Fruit fly (Drosophila melanogaster) whole organism, adult: ENCODE results near the gene Actn.

Experiments
- CG11617 ChIP-seq: fragments of 200-800 bp; sonication (Bioruptor generic); optimal IDR thresholded peaks from 2 replicates; lab custom pipeline; 2017; ENCODE audit warnings: mild to moderate bottlenecking, missing biosample characterization, missing genetic modification reagents, missing genetic modification characterization
- CG12768 ChIP-seq: fragments of 200-800 bp; sonication (Bioruptor generic); optimal IDR thresholded peaks from 2 replicates; lab custom pipeline; 2017; ENCODE audit warnings: missing biosample characterization, missing genetic modification characterization, mild to moderate bottlenecking, moderate library complexity, missing genetic modification reagents
- CG14711 ChIP-seq: fragments of 200-800 bp; sonication (Bioruptor generic); optimal IDR thresholded peaks from 2 replicates; lab custom pipeline; 2018; ENCODE audit warnings: missing biosample characterization, mild to moderate bottlenecking, missing genetic modification characterization, moderate library complexity
- CG1620 ChIP-seq: fragments of 200-800 bp; sonication (Bioruptor generic); optimal IDR thresholded peaks from 2 replicates; lab custom pipeline; 2016; ENCODE audit warnings: missing biosample characterization, missing genetic modification characterization
- CG33017 ChIP-seq: fragments of 200-800 bp; sonication (Bioruptor generic); optimal IDR thresholded peaks from 2 replicates; lab custom pipeline; 2018; ENCODE audit warnings: missing biosample characterization, mild to moderate bottlenecking, missing genetic modification characterization, moderate library complexity
- CG5204 ChIP-seq: fragments of 200-800 bp; sonication (Bioruptor generic); optimal IDR thresholded peaks from 2 replicates; lab custom pipeline; 2016; ENCODE audit warnings: missing biosample characterization, missing genetic modification characterization
- CG7045 ChIP-seq: fragments of 200-800 bp; sonication (Bioruptor generic); optimal IDR thresholded peaks from 2 replicates; lab custom pipeline; 2017; ENCODE audit warnings: missing biosample characterization, mild to moderate bottlenecking, missing genetic modification characterization
- CG7101 ChIP-seq: fragments of 200-800 bp; sonication (Bioruptor generic); optimal IDR thresholded peaks from 2 replicates; lab custom pipeline; 2018; ENCODE audit warnings: missing biosample characterization, mild to moderate bottlenecking, missing genetic modification characterization, moderate library complexity
- Clk ChIP-seq: fragments of 200-800 bp; sonication (Bioruptor generic); optimal IDR thresholded peaks from 2 replicates; lab custom pipeline; 2017; ENCODE audit warnings: missing biosample characterization, missing genetic modification characterization
- Crg-1 ChIP-seq: fragments of 200-800 bp; sonication (Bioruptor generic); optimal IDR thresholded peaks from 2 replicates; lab custom pipeline; 2016; ENCODE audit warnings: missing biosample characterization, missing genetic modification characterization
- Hr96 ChIP-seq: fragments of 200-800 bp; sonication (Bioruptor generic); optimal IDR thresholded peaks from 2 replicates; lab custom pipeline; 2016; ENCODE audit warnings: missing biosample characterization, missing genetic modification characterization
- Mnt ChIP-seq: fragments of 200-800 bp; sonication (Bioruptor generic); optimal IDR thresholded peaks from 2 replicates; lab custom pipeline; 2016; ENCODE audit warnings: missing biosample characterization, mild to moderate bottlenecking, missing genetic modification characterization
- bab1 ChIP-seq: fragments of 200-800 bp; sonication (Bioruptor generic); optimal IDR thresholded peaks from 3 replicates; lab custom pipeline; 2019; ENCODE audit warnings: missing biosample characterization, mild to moderate bottlenecking, missing genetic modification characterization, moderate library complexity
- cic ChIP-seq: fragments of 200-800 bp; sonication (Bioruptor generic); optimal IDR thresholded peaks from 2 replicates; lab custom pipeline; 2017; ENCODE audit warnings: missing biosample characterization, mild to moderate bottlenecking, missing genetic modification characterization, moderate library complexity
- cnc ChIP-seq, 2 experiments: fragments of >200 bp; optimal IDR thresholded peaks; 2 replicates each; lab custom pipeline; 2017
- kay ChIP-seq: fragments of 200-800 bp; sonication (Bioruptor generic); peaks from one replicate; lab custom pipeline; 2016; ENCODE audit warnings: missing biosample characterization, missing genetic modification characterization, borderline replicate concordance
- ovo ChIP-seq: fragments of 200-800 bp; sonication (Bioruptor generic); optimal IDR thresholded peaks from 2 replicates; lab custom pipeline; 2016; ENCODE audit warnings: missing biosample characterization, missing genetic modification characterization
- pad ChIP-seq: fragments of 200-800 bp; sonication (Bioruptor generic); optimal IDR thresholded peaks from 3 replicates; lab custom pipeline; 2017; ENCODE audit warnings: missing biosample characterization, missing genetic modification characterization, mild to moderate bottlenecking, moderate library complexity, missing genetic modification reagents
- tj ChIP-seq: fragments of 200-800 bp; sonication (Bioruptor generic); optimal IDR thresholded peaks from 3 replicates; lab custom pipeline; 2017; ENCODE audit warnings: missing biosample characterization, mild to moderate bottlenecking, missing genetic modification characterization, moderate library complexity
- toe ChIP-seq: fragments of 200-800 bp; sonication (Bioruptor generic); optimal IDR thresholded peaks from 2 replicates; lab custom pipeline; 2016; ENCODE audit warnings: missing biosample characterization, missing genetic modification characterization

Gene Actn

DNA sequence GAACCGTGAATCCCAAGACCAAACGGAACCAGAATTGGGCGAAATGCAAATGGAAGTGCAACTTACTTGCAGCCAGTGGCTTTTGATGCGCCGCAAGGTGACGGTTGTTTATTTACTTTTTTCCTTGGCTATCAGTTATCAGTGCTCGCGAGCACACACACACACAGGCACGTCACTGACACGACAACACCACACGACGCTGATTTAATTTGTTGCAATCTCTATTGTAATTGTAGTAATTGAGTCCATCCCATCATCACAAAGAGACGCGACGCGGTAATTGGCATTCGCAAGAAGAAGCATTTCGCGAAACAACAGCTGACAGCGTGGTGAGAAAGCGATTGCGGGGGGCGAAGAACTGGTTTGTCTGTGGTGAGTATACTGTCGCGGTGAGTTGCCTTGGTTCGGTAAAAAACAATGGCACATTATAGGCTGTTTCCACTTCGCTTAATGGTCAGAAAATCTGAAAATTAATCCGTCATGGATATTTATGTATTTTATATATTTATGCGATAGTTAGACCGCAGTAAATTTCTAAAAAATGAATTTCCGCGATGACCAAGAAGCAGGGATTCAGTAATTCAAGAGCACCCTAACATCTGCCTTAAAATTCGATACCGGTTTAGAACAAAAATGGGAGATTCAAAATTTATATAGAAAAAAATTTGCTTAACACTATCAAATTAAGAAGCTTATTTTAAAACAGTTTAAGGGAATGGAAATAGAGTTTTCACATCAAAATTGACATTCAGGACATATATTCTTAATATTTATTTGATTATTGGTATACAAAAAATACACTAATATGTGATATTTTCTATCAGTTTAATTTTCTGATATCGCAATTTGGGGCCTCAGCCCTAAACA, at the start of gene Actn, which contains the start of gene usp:
Actn (minus strand) TSS at position 331 of the 867 bp plus-strand sequence.
usp (minus strand) TSS at position 331 of the 867 bp plus-strand sequence.
- TF ChIP-seq pad (GFP tag; lab: Kevin White, UChicago) = peak; percentile 25
- no peak for TF ChIP-seq CG7101 (tag; lab: Kevin White, UChicago)
- peak; percentile 49 for TF ChIP-seq ovo
- peak; percentile 10 for TF ChIP-seq Hr96 (GFP tag; lab: Kevin White, UChicago)
- peak; percentile 16 for TF ChIP-seq Crg-1 (GFP tag; lab: Kevin White, UChicago)
- no peak for TF ChIP-seq tj (GFP tag; lab: Kevin White, UChicago)
- peak; percentile 63 for TF ChIP-seq cic (GFP tag; lab: Kevin White, UChicago)
- TF ChIP-seq kay = no peak
- TF ChIP-seq Mnt = peak; percentile 46
- peak; percentile 53 for TF ChIP-seq CG14711
- no peak for TF ChIP-seq CG11617
- peak; percentile 1 for TF ChIP-seq CG33017
- TF ChIP-seq toe (GFP tag; lab: Kevin White, UChicago) = peak; percentile 27
- peak; percentile 5 for TF ChIP-seq CG1620 (GFP tag; lab: Kevin White, UChicago)

DNA sequence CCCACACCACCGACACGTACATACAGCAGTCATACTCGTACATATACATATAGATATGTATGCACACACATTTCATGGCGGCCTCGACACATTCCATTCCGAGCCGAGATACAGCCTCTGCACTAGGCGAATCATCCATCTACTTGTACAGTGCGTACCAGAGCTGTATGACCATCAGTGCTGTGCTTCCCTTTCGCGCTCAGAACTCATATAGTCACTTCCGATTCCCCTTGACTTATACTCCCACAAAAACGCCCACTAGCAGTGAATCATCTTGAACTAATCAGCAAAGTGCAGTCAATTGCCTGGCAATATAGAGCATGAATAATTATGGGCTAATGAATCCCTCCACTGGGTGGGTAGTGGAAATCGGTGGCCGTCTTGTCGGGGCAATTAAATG, 47.7 kb upstream of the Actn start:
- no peak for TF ChIP-seq cic (GFP tag; lab: Kevin White, UChicago)
- TF ChIP-seq ovo = no peak
- no peak for TF ChIP-seq CG7101 (tag; lab: Kevin White, UChicago)
- TF ChIP-seq CG12768 = no peak
- no peak for TF ChIP-seq Clk (GFP tag; lab: Kevin White, UChicago)
- no peak for TF ChIP-seq tj (GFP tag; lab: Kevin White, UChicago)
- no peak for TF ChIP-seq Crg-1 (GFP tag; lab: Kevin White, UChicago)
- TF ChIP-seq pad (GFP tag; lab: Kevin White, UChicago) = no peak
- TF ChIP-seq bab1 (GFP tag; lab: Kevin White, UChicago) = no peak
- no peak for TF ChIP-seq cnc (optimal IDR thresholded peaks at IDR 0.05; lab: Kevin White, UChicago)
- no peak for TF ChIP-seq Mnt
- TF ChIP-seq CG7045 (GFP tag; lab: Kevin White, UChicago) = no peak
- no peak for TF ChIP-seq kay
- TF ChIP-seq Hr96 (GFP tag; lab: Kevin White, UChicago) = no peak
- no peak for TF ChIP-seq CG14711
- TF ChIP-seq CG33017 = no peak
- TF ChIP-seq CG11617 = no peak
- TF ChIP-seq CG1620 (GFP tag; lab: Kevin White, UChicago) = no peak
- TF ChIP-seq CG5204 (GFP tag; lab: Kevin White, UChicago) = no peak
- TF ChIP-seq toe (GFP tag; lab: Kevin White, UChicago) = no peak

DNA sequence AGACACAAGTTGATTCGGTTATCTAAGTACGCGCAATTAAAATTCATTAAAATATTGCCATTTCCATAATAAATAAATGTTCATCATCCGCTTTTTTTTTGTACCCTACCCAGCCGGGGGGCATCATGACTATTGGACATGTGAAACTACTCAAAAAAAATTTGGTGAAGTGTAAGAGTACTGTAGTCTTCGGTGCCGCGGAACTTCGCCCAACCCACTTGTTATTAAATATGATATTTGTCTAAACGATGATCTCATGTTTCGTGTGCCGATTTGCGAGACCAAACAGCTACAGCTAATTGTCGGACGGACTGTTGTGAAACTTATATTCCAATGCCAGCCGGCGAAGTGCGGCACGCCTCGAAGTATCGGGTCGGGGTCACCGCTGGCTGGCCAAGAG, 46.7 kb upstream of the Actn start:
- TF ChIP-seq ovo = no peak
- no peak for TF ChIP-seq Clk (GFP tag; lab: Kevin White, UChicago)
- TF ChIP-seq CG11617 = no peak
- no peak for TF ChIP-seq CG14711
- no peak for TF ChIP-seq kay
- TF ChIP-seq CG12768 = no peak

DNA sequence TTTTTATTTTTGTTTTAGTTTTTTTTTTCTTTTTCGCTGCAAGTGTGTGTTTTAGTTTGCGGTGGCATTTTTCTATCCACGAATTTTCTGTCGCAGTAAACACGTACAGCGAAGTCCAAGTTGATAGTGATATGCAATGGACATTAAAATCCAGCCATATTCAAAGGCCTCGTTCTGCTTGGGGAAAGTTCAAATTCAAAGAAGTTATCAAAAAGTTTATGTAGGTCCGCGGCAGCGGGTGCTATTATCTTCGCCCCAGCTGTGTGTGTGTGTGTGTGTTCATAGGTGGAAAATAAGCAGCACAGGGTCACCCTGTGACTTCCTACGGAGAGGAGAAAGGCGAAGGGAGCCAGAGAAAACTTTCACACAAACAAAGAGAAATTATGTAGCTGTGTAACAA, 45.4 kb upstream of the Actn start:
- TF ChIP-seq tj (GFP tag; lab: Kevin White, UChicago) (peak; percentile 16), cnc (optimal IDR thresholded peaks at IDR 0.05; lab: Kevin White, UChicago) (no peak), Clk (GFP tag; lab: Kevin White, UChicago) (no peak), CG1620 (GFP tag; lab: Kevin White, UChicago) (no peak), CG14711 (no peak), cic (GFP tag; lab: Kevin White, UChicago) (no peak)

DNA sequence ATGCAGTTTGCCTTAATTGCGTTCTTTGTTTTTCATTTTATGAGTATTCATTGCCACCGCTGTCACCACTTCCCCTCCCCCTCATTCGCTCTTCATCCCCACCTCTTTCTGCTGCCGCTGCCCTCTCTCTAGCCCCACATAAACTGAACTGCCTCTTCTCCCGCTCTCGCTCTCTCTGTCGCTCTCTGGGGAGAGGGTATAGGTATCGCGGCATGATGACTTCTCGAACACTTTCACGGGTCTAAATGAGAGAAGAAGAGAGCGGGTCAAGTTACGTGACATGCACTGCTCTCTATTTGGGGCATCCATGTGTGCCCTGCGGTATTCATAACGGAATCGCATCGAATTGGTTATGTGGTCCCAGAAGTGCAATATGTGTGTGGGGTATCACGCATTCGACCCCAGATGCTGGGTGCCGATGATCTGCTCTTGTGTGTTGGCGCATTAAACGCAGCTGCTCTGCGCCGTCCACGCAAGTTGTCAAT, 41.6 kb upstream of the Actn start:
- peak; percentile 9 for TF ChIP-seq CG14711
- peak; percentile 48 for TF ChIP-seq CG7101 (tag; lab: Kevin White, UChicago)
- peak; percentile 53 for TF ChIP-seq Mnt
- TF ChIP-seq CG7045 (GFP tag; lab: Kevin White, UChicago) = no peak
- TF ChIP-seq CG11617 = no peak
- TF ChIP-seq ovo = peak; percentile 45
- no peak for TF ChIP-seq CG12768
- peak; percentile 1 for TF ChIP-seq bab1 (GFP tag; lab: Kevin White, UChicago)
- TF ChIP-seq tj (GFP tag; lab: Kevin White, UChicago) = peak; percentile 89
- TF ChIP-seq Crg-1 (GFP tag; lab: Kevin White, UChicago) = peak; percentile 30

DNA sequence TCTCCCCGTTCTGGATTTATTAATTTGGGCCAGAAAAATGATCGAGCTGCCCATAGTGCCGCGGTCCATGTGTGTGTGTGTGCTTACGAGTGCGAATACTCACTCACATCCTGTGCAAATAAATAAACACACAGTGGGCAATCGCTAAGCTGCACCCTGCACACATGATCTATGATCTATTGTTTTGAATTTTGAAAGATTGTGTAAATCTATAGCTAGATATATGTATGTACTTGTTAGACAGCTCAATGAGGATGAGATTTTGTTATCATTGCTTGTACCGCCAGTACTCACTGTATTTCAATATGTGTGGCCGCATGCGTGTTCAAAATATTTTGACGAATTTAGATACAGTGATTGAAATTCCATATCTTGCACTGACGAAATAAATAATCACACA, 41.0 kb upstream of the Actn start:
- TF ChIP-seq CG7101 (tag; lab: Kevin White, UChicago) = peak; percentile 88
- TF ChIP-seq CG1620 (GFP tag; lab: Kevin White, UChicago) = peak; percentile 22
- TF ChIP-seq CG33017 = peak; percentile 83
- TF ChIP-seq CG12768 = peak; percentile 51
- no peak for TF ChIP-seq cnc (optimal IDR thresholded peaks at IDR 0.05; lab: Kevin White, UChicago)
- TF ChIP-seq cic (GFP tag; lab: Kevin White, UChicago) = no peak
- TF ChIP-seq bab1 (GFP tag; lab: Kevin White, UChicago) = peak; percentile 81
- peak; percentile 47 for TF ChIP-seq pad (GFP tag; lab: Kevin White, UChicago)
- TF ChIP-seq tj (GFP tag; lab: Kevin White, UChicago) = no peak
- peak; percentile 39 for TF ChIP-seq CG7045 (GFP tag; lab: Kevin White, UChicago)
- no peak for TF ChIP-seq kay
- TF ChIP-seq CG11617 = peak; percentile 25
- peak; percentile 68 for TF ChIP-seq Hr96 (GFP tag; lab: Kevin White, UChicago)
- TF ChIP-seq Crg-1 (GFP tag; lab: Kevin White, UChicago) = peak; percentile 20
- TF ChIP-seq Clk (GFP tag; lab: Kevin White, UChicago) = no peak
- peak; percentile 14 for TF ChIP-seq toe (GFP tag; lab: Kevin White, UChicago)
- TF ChIP-seq CG5204 (GFP tag; lab: Kevin White, UChicago) = no peak
- TF ChIP-seq ovo = no peak
- TF ChIP-seq CG14711 = peak; percentile 85
- TF ChIP-seq Mnt = peak; percentile 45
